Worm (Caenorhabditis elegans): ENCODE measurements around the gene C02H6.3.

Gene C02H6.3

ce11 chrV:7387755-7388154 is at the start of gene C02H6.3:
C02H6.3 (minus strand) TSS chrV:7387855.
- TF ChIP-seq nhr-12 (tag; optimal IDR thresholded peaks at IDR 0.05) = no peak
- TF ChIP-seq mdl-1 (tag; optimal IDR thresholded peaks at IDR 0.05) = no peak
- TF ChIP-seq lsy-2 (tag; optimal IDR thresholded peaks at IDR 0.05) = no peak
- TF ChIP-seq unc-39 (tag; optimal IDR thresholded peaks at IDR 0.05) = no peak

ce11 chrV:7436911-7437310 is 49.3 kb upstream of the C02H6.3 start:
- no peak for TF ChIP-seq dmd-4 (tag; optimal IDR thresholded peaks at IDR 0.05)
- TF ChIP-seq mdl-1 (tag; optimal IDR thresholded peaks at IDR 0.05) = no peak
- no peak for TF ChIP-seq nhr-237 (tag; optimal IDR thresholded peaks at IDR 0.05)
- peak; percentile 59 for TF ChIP-seq blmp-1 (tag; optimal IDR thresholded peaks at IDR 0.05; ENCODE audit: insufficient read depth)
- peak; percentile 98 for TF ChIP-seq ama-1 (optimal IDR thresholded peaks at IDR 0.05)
- TF ChIP-seq gmeb-1 (tag; optimal IDR thresholded peaks at IDR 0.05) = peak; percentile 26
- TF ChIP-seq C34F6.9 (tag; optimal IDR thresholded peaks at IDR 0.05) = peak; percentile 45
- TF ChIP-seq lsy-2 (tag; optimal IDR thresholded peaks at IDR 0.05) = peak in 1 of 2 experiments; percentile 5
- peak; percentile 5 for TF ChIP-seq ztf-4 (tag; optimal IDR thresholded peaks at IDR 0.05)
- TF ChIP-seq nhr-21 (tag; optimal IDR thresholded peaks at IDR 0.05) = peak; percentile 94
- peak; percentile 59 for TF ChIP-seq nhr-129 (tag; optimal IDR thresholded peaks at IDR 0.05)
- TF ChIP-seq nhr-10 (tag; optimal IDR thresholded peaks at IDR 0.05) = no peak
- peak; percentile 52 for TF ChIP-seq sma-9 (GFP tag; optimal IDR thresholded peaks at IDR 0.05)
- TF ChIP-seq sma-9 (tag; optimal IDR thresholded peaks at IDR 0.05) = no peak
- TF ChIP-seq nhr-25 (tag; optimal IDR thresholded peaks at IDR 0.05) = peak; percentile 81
- peak; percentile 30 for TF ChIP-seq crh-2 (tag; optimal IDR thresholded peaks at IDR 0.05)
- peak; percentile 31 for TF ChIP-seq fos-1 (tag; optimal IDR thresholded peaks at IDR 0.05)
- TF ChIP-seq ceh-82 (tag; optimal IDR thresholded peaks at IDR 0.05) = no peak
- TF ChIP-seq aly-2 (tag; optimal IDR thresholded peaks at IDR 0.05) = no peak
- TF ChIP-seq sma-3 (GFP tag; optimal IDR thresholded peaks at IDR 0.05) = peak; percentile 72
- no peak for TF ChIP-seq elt-3 (tag; optimal IDR thresholded peaks at IDR 0.05)

- TF ChIP-seq lin-39 (tag; optimal IDR thresholded peaks at IDR 0.05) = no peak
- no peak for TF ChIP-seq ZK546.5 (tag; optimal IDR thresholded peaks at IDR 0.05)
- no peak for TF ChIP-seq egl-27 (tag; optimal IDR thresholded peaks at IDR 0.05)
- no peak for TF ChIP-seq mdl-1 (tag; optimal IDR thresholded peaks at IDR 0.05)
- no peak for TF ChIP-seq nhr-6 (tag; optimal IDR thresholded peaks at IDR 0.05)
- no peak for TF ChIP-seq ceh-82 (tag; optimal IDR thresholded peaks at IDR 0.05)
- TF ChIP-seq Y55F3AM.14 (GFP tag; optimal IDR thresholded peaks at IDR 0.05) = no peak
- no peak for TF ChIP-seq nhr-237 (tag; optimal IDR thresholded peaks at IDR 0.05)
- TF ChIP-seq nhr-23 (tag; optimal IDR thresholded peaks at IDR 0.05) = no peak
- TF ChIP-seq mab-5 (tag; optimal IDR thresholded peaks at IDR 0.05) = no peak
- no peak for TF ChIP-seq unc-55 (GFP tag; optimal IDR thresholded peaks at IDR 0.05)
- TF ChIP-seq nhr-10 (tag; optimal IDR thresholded peaks at IDR 0.05) = no peak
- no peak for TF ChIP-seq R02D3.7 (tag; optimal IDR thresholded peaks at IDR 0.05)
- TF ChIP-seq ztf-11 (tag; optimal IDR thresholded peaks at IDR 0.05) = no peak
- TF ChIP-seq nhr-11 (tag; optimal IDR thresholded peaks at IDR 0.05) = no peak
- no peak for TF ChIP-seq ztf-1 (GFP tag; conservative IDR thresholded peaks at IDR 0.05)
- no peak for TF ChIP-seq ama-1 (optimal IDR thresholded peaks at IDR 0.05)
Observed at ce11 chrV:7436509-7436908, 48.9 kb upstream of the C02H6.3 start.

- TF ChIP-seq R02D3.7 (tag; optimal IDR thresholded peaks at IDR 0.05) = no peak
- TF ChIP-seq sma-3 (GFP tag; optimal IDR thresholded peaks at IDR 0.05) = peak; percentile 20
- TF ChIP-seq nhr-12 (tag; optimal IDR thresholded peaks at IDR 0.05) = no peak
- peak; percentile 1 for TF ChIP-seq sem-4 (tag; optimal IDR thresholded peaks at IDR 0.05)
- TF ChIP-seq nhr-25 (tag; optimal IDR thresholded peaks at IDR 0.05) = peak; percentile 59
- peak; percentile 87 for TF ChIP-seq ama-1 (optimal IDR thresholded peaks at IDR 0.05)
- TF ChIP-seq blmp-1 (tag; optimal IDR thresholded peaks at IDR 0.05; ENCODE audit: insufficient read depth) = peak; percentile 38
- TF ChIP-seq nhr-21 (tag; optimal IDR thresholded peaks at IDR 0.05) = peak; percentile 30
Observed at ce11 chrV:7435376-7436204, 47.9 kb upstream of the C02H6.3 start, which contains the start of the genes ddo-2 and F25E5.8. ddo-2 (minus strand) TSS chrV:7435705. F25E5.8 (plus strand) TSS chrV:7435930.
